Fruit fly (Drosophila melanogaster) whole organism, embryonic: ENCODE measurements around the gene CG14659.
A peak's percentile ranks its signal among the peaks of the same experiment; 100 is the strongest.

Experiments
- Atf3 ChIP-seq: fragments of 200-800 bp; sonication (Bioruptor generic); optimal IDR thresholded peaks from 3 replicates; lab custom pipeline; 2016; ENCODE audit warnings: missing biosample characterization, missing genetic modification characterization
- BEAF-32 ChIP-seq: fragments of 200-800 bp; sonication (Bioruptor generic); optimal IDR thresholded peaks from 3 replicates; lab custom pipeline; 2017; ENCODE audit warnings: missing biosample characterization, missing genetic modification characterization, mild to moderate bottlenecking, moderate library complexity, missing genetic modification reagents
- Blimp-1 ChIP-seq: fragments of 200-800 bp; sonication (Bioruptor generic); optimal IDR thresholded peaks from 3 replicates; lab custom pipeline; 2018; ENCODE audit warnings: missing biosample characterization, missing genetic modification characterization, mild to moderate bottlenecking, moderate library complexity, missing genetic modification reagents
- BtbVII ChIP-seq: fragments of 200-800 bp; sonication (Bioruptor generic); optimal IDR thresholded peaks from 3 replicates; lab custom pipeline; 2017; ENCODE audit warnings: missing biosample characterization, mild to moderate bottlenecking, missing genetic modification characterization
- CG10462 ChIP-seq: fragments of 200-800 bp; sonication (Bioruptor generic); optimal IDR thresholded peaks from 2 replicates; lab custom pipeline; 2016; ENCODE audit warnings: missing biosample characterization, missing genetic modification characterization
- CG13123 ChIP-seq: fragments of 200-800 bp; sonication (Bioruptor generic); optimal IDR thresholded peaks from 2 replicates; lab custom pipeline; 2016; ENCODE audit warnings: missing biosample characterization, missing genetic modification characterization
- CG14860 ChIP-seq: fragments of 200-800 bp; sonication (Bioruptor generic); IDR thresholded peaks from 3 replicates; pipeline ENCODE4 v1.3.6; 2022; ENCODE audit warnings: missing biosample characterization, missing genetic modification characterization; ENCODE audit not compliant: partially characterized antibody
- CG1529 ChIP-seq: fragments of 200-800 bp; sonication (Bioruptor generic); optimal IDR thresholded peaks from 3 replicates; lab custom pipeline; 2018; ENCODE audit warnings: missing biosample characterization, missing genetic modification characterization
- CG16863 ChIP-seq: fragments of 200-800 bp; sonication (Bioruptor generic); optimal IDR thresholded peaks from 3 replicates; lab custom pipeline; 2016; ENCODE audit warnings: missing biosample characterization, missing genetic modification characterization
- CG17328 ChIP-seq: fragments of 200-800 bp; sonication (Bioruptor generic); IDR thresholded peaks from 2 replicates; pipeline ENCODE4 v1.3.6; 2022; ENCODE audit warnings: missing biosample characterization, missing genetic modification characterization
- CG17361 ChIP-seq: fragments of 200-800 bp; sonication (Bioruptor generic); IDR thresholded peaks from 3 replicates; pipeline ENCODE4 v1.3.6; 2022; ENCODE audit warnings: missing biosample characterization, missing genetic modification characterization
- CG17612 ChIP-seq: fragments of 200-800 bp; sonication (Bioruptor generic); IDR thresholded peaks from 2 replicates; pipeline ENCODE4 v1.3.6; 2022; ENCODE audit warnings: missing biosample characterization, missing genetic modification characterization
- CG17912 ChIP-seq: fragments of 200-800 bp; sonication (Bioruptor generic); optimal IDR thresholded peaks from 2 replicates; lab custom pipeline; 2018; ENCODE audit warnings: missing biosample characterization, mild to moderate bottlenecking, missing genetic modification characterization
- CG18764 ChIP-seq: fragments of 200-800 bp; sonication (Bioruptor generic); optimal IDR thresholded peaks from 3 replicates; lab custom pipeline; 2016; ENCODE audit warnings: missing biosample characterization, missing genetic modification characterization
- CG31224 ChIP-seq: fragments of 200-800 bp; sonication (Bioruptor generic); IDR thresholded peaks from 2 replicates; pipeline ENCODE4 v1.3.6; 2022; ENCODE audit warnings: missing biosample characterization, missing genetic modification characterization
- CG31388 ChIP-seq: fragments of 200-800 bp; sonication (Bioruptor generic); optimal IDR thresholded peaks from 2 replicates; lab custom pipeline; 2016; ENCODE audit warnings: missing biosample characterization, missing genetic modification characterization
- CG3281 ChIP-seq: fragments of 200-800 bp; sonication (Bioruptor generic); optimal IDR thresholded peaks from 3 replicates; lab custom pipeline; 2017; ENCODE audit warnings: missing biosample characterization, mild to moderate bottlenecking, missing genetic modification characterization
- CG42726 ChIP-seq: fragments of 200-800 bp; sonication (Bioruptor generic); IDR thresholded peaks from 2 replicates; pipeline ENCODE4 v1.3.6; 2022; ENCODE audit warnings: missing biosample characterization, missing genetic modification characterization; ENCODE audit not compliant: partially characterized antibody
- CG6254 ChIP-seq: fragments of 200-800 bp; sonication (Bioruptor generic); optimal IDR thresholded peaks from 3 replicates; lab custom pipeline; 2017; ENCODE audit warnings: mild to moderate bottlenecking, missing biosample characterization, missing genetic modification reagents, missing genetic modification characterization
- CG7372 ChIP-seq: fragments of 200-800 bp; sonication (Bioruptor generic); IDR thresholded peaks from 2 replicates; pipeline ENCODE4 v1.3.6; 2022; ENCODE audit warnings: missing biosample characterization, missing genetic modification characterization
- CG7963 ChIP-seq: fragments of 200-800 bp; sonication (Bioruptor generic); IDR thresholded peaks from 3 replicates; pipeline ENCODE4 v1.3.6; 2022; ENCODE audit warnings: missing biosample characterization, missing genetic modification characterization; ENCODE audit not compliant: partially characterized antibody
- CG8478 ChIP-seq: fragments of >200 bp; optimal IDR thresholded peaks from 2 replicates; lab custom pipeline; 2018
- CkIIα-i1 ChIP-seq: fragments of 200-800 bp; sonication (Bioruptor generic); IDR thresholded peaks from 2 replicates; pipeline ENCODE4 v1.3.6; 2022; ENCODE audit warnings: missing biosample characterization, missing genetic modification characterization
- ERR ChIP-seq: fragments of 200-800 bp; sonication (Bioruptor generic); optimal IDR thresholded peaks from 2 replicates; lab custom pipeline; 2016; ENCODE audit warnings: missing biosample characterization, missing genetic modification characterization
- H2.0 ChIP-seq: fragments of 200-800 bp; sonication (Bioruptor generic); IDR thresholded peaks from 2 replicates; pipeline ENCODE4 v1.3.6; 2022; ENCODE audit warnings: missing biosample characterization, missing genetic modification characterization
- HLH54F ChIP-seq: fragments of 200-800 bp; sonication (Bioruptor generic); optimal IDR thresholded peaks from 3 replicates; lab custom pipeline; 2016; ENCODE audit warnings: missing biosample characterization, missing genetic modification characterization
- Hey ChIP-seq: fragments of 200-800 bp; sonication (Bioruptor generic); optimal IDR thresholded peaks from 3 replicates; lab custom pipeline; 2018; ENCODE audit warnings: missing biosample characterization, mild to moderate bottlenecking, missing genetic modification characterization
- HmgD ChIP-seq: fragments of 200-800 bp; sonication (Bioruptor generic); optimal IDR thresholded peaks from 3 replicates; lab custom pipeline; 2016; ENCODE audit warnings: missing biosample characterization, missing genetic modification characterization
- Lhr ChIP-seq: fragments of 200-800 bp; sonication (Bioruptor generic); optimal IDR thresholded peaks from 3 replicates; lab custom pipeline; 2017; ENCODE audit warnings: mild to moderate bottlenecking, missing biosample characterization, missing genetic modification reagents, missing genetic modification characterization
- Med ChIP-seq: fragments of 200-800 bp; sonication (Bioruptor generic); peaks from one replicate; lab custom pipeline; 2016; ENCODE audit warnings: missing biosample characterization, missing genetic modification characterization, mild to moderate bottlenecking, inconsistent platforms, moderate library complexity
- Taf1 ChIP-seq: fragments of 200-800 bp; sonication (Bioruptor generic); IDR thresholded peaks from 2 replicates; pipeline ENCODE4 v1.3.6; 2022; ENCODE audit warnings: missing biosample characterization, missing genetic modification characterization
- Vsx1 ChIP-seq: fragments of 200-800 bp; sonication (Bioruptor generic); optimal IDR thresholded peaks from 2 replicates; lab custom pipeline; 2017; ENCODE audit warnings: missing biosample characterization, mild to moderate bottlenecking, missing genetic modification characterization, missing genetic modification reagents
- ara ChIP-seq: fragments of 200-800 bp; sonication (Bioruptor generic); IDR thresholded peaks from 2 replicates; pipeline ENCODE4 v1.3.6; 2022; ENCODE audit warnings: missing biosample characterization, missing genetic modification characterization
- bab2 ChIP-seq: fragments of 200-800 bp; sonication (Bioruptor generic); optimal IDR thresholded peaks from 2 replicates; lab custom pipeline; 2016; ENCODE audit warnings: missing biosample characterization, missing genetic modification characterization
- chinmo ChIP-seq: fragments of 200-800 bp; sonication (Bioruptor generic); IDR thresholded peaks from 4 replicates; pipeline ENCODE4 v1.3.6; 2022; ENCODE audit warnings: missing biosample characterization, missing genetic modification characterization; ENCODE audit not compliant: partially characterized antibody
- dmrt11E ChIP-seq: fragments of 200-800 bp; sonication (Bioruptor generic); optimal IDR thresholded peaks from 3 replicates; lab custom pipeline; 2018; ENCODE audit warnings: missing biosample characterization, mild to moderate bottlenecking, missing genetic modification characterization, moderate library complexity
- dysf ChIP-seq: fragments of 200-800 bp; sonication (Bioruptor generic); IDR thresholded peaks from 3 replicates; pipeline ENCODE4 v1.3.6; 2022; ENCODE audit warnings: missing biosample characterization, missing genetic modification characterization
- odd ChIP-seq: fragments of 200-800 bp; sonication (Bioruptor generic); optimal IDR thresholded peaks from 2 replicates; lab custom pipeline; 2017; ENCODE audit warnings: missing biosample characterization, mild to moderate bottlenecking, missing genetic modification characterization
- pfk ChIP-seq: fragments of 200-800 bp; sonication (Bioruptor generic); optimal IDR thresholded peaks from 2 replicates; lab custom pipeline; 2018; ENCODE audit warnings: missing biosample characterization, mild to moderate bottlenecking, missing genetic modification characterization, moderate library complexity
- pnt ChIP-seq: fragments of 200-800 bp; sonication (Bioruptor generic); optimal IDR thresholded peaks from 3 replicates; lab custom pipeline; 2016; ENCODE audit warnings: missing biosample characterization, missing genetic modification characterization
- ro ChIP-seq: fragments of 200-800 bp; sonication (Bioruptor generic); IDR thresholded peaks from 2 replicates; pipeline ENCODE4 v1.3.6; 2022; ENCODE audit warnings: missing biosample characterization, missing genetic modification characterization
- sens ChIP-seq: fragments of 200-800 bp; sonication (Bioruptor generic); peaks from one replicate; lab custom pipeline; 2016; ENCODE audit warnings: missing biosample characterization, missing genetic modification characterization
- sna ChIP-seq: fragments of 200-800 bp; sonication (Bioruptor generic); IDR thresholded peaks from 2 replicates; pipeline ENCODE4 v1.3.6; 2022; ENCODE audit warnings: missing biosample characterization, missing genetic modification characterization; ENCODE audit not compliant: partially characterized antibody
- sr ChIP-seq: fragments of 200-800 bp; sonication (Bioruptor generic); IDR thresholded peaks from 3 replicates; pipeline ENCODE4 v1.3.6; 2022; ENCODE audit warnings: missing biosample characterization, missing genetic modification characterization
- stwl ChIP-seq: fragments of 200-800 bp; sonication (Bioruptor generic); optimal IDR thresholded peaks from 3 replicates; lab custom pipeline; 2018; ENCODE audit warnings: missing biosample characterization, mild to moderate bottlenecking, missing genetic modification characterization, moderate library complexity
- sug ChIP-seq: fragments of 200-800 bp; optimal IDR thresholded peaks from 2 replicates; lab custom pipeline; 2019; ENCODE audit warnings: missing biosample characterization, mild to moderate bottlenecking, missing genetic modification characterization, moderate library complexity
- tap ChIP-seq: fragments of 200-800 bp; optimal IDR thresholded peaks from 3 replicates; lab custom pipeline; 2019; ENCODE audit warnings: missing biosample characterization, mild to moderate bottlenecking, missing genetic modification characterization, moderate library complexity
- twi ChIP-seq: fragments of 200-800 bp; optimal IDR thresholded peaks from 2 replicates; lab custom pipeline; 2019; ENCODE audit warnings: missing biosample characterization, mild to moderate bottlenecking, missing genetic modification characterization, moderate library complexity
- usp ChIP-seq: fragments of >200 bp; optimal IDR thresholded peaks from 2 replicates; lab custom pipeline; 2017; ENCODE audit warnings: missing biosample characterization, missing genetic modification characterization
- vnd ChIP-seq: fragments of 200-800 bp; sonication (Bioruptor generic); IDR thresholded peaks from 3 replicates; pipeline ENCODE4 v1.3.6; 2022; ENCODE audit warnings: missing biosample characterization, missing genetic modification characterization; ENCODE audit not compliant: partially characterized antibody
- vvl ChIP-seq: fragments of 200-800 bp; sonication (Bioruptor generic); IDR thresholded peaks from 2 replicates; pipeline ENCODE4 v1.3.6; 2022; ENCODE audit warnings: missing biosample characterization, missing genetic modification characterization
- wor ChIP-seq: fragments of 200-800 bp; sonication (Bioruptor generic); IDR thresholded peaks from 2 replicates; pipeline ENCODE4 v1.3.6; 2022; ENCODE audit warnings: missing biosample characterization, missing genetic modification characterization

Gene CG14659

DNA sequence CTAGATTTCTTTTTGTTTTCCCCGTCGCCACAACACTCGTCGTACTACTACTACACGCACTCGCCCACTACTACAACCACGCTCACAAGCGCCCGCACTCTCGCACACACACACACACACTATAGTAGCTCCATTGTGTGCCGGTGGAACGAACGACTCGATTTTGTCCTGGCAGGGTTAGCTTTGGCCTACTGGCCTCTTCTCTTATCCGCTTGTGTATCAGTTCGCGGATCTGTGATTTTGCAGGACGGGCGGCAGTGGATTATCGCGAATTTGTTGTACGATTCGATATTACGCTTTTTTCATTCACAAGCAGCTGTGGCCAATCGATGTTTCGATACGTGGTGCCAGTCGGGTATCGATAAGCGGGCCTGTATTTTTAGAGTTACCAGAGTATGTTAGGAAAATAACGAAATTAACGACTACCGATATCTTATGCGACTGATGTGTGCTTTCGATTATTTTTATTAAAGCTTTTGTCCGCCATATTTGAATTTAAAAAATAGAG lies 9.9 kb downstream of the CG14659 start, which contains the start of gene CG14657 (continued):
- TF ChIP-seq sens (no peak), BtbVII (GFP tag; lab: Kevin White, UChicago) (no peak), CG18764 (no peak), CG1529 (GFP tag; lab: Kevin White, UChicago) (no peak), ERR (no peak), CG3281 (GFP tag; lab: Kevin White, UChicago) (peak; percentile 31), chinmo (GFP tag; lab: Robert Waterston, UW) (peak; percentile 90; the same call in 2 of the 4 replicates), CG31388 (GFP tag; lab: Kevin White, UChicago) (no peak), CG17612 (GFP tag; lab: Robert Waterston, UW) (no peak), bab2 (GFP tag; lab: Kevin White, UChicago) (no peak), dmrt11E (tag; lab: Kevin White, UChicago) (no peak), CG14860 (GFP tag; lab: Robert Waterston, UW) (peak; percentile 89), BEAF-32 (GFP tag; lab: Kevin White, UChicago) (peak; percentile 92), ro (GFP tag; lab: Robert Waterston, UW) (no peak), sr (GFP tag; lab: Robert Waterston, UW) (no peak), CG17328 (GFP tag; lab: Robert Waterston, UW) (no peak), CG31224 (GFP tag; lab: Robert Waterston, UW) (no peak), Lhr (peak; percentile 96), CG7963 (GFP tag; lab: Robert Waterston, UW) (peak; percentile 80), Vsx1 (no peak), tap (tag; lab: Kevin White, UChicago) (no peak), sug (tag; lab: Kevin White, UChicago) (peak; percentile 46), Atf3 (GFP tag; lab: Kevin White, UChicago) (no peak), sna (GFP tag; lab: Robert Waterston, UW) (peak; percentile 98), H2.0 (no peak), Med (GFP tag; lab: Kevin White, UChicago) (peak; percentile 77), CkIIα-i1 (GFP tag; lab: Robert Waterston, UW) (no peak), stwl (tag; lab: Kevin White, UChicago) (peak; percentile 94), ara (GFP tag; lab: Robert Waterston, UW) (0 out of 2 replicates have a peak, but pooled peaks have one; percentile 29), vnd (GFP tag; lab: Robert Waterston, UW) (peak; percentile 91), CG6254 (GFP tag; lab: Kevin White, UChicago) (no peak), CG13123 (GFP tag; lab: Kevin White, UChicago) (no peak), Blimp-1 (GFP tag; lab: Kevin White, UChicago) (no peak), usp (GFP tag; lab: Kevin White, UChicago) (no peak), CG10462 (GFP tag; lab: Kevin White, UChicago) (no peak), CG42726 (peak; percentile 56), odd (GFP tag; lab: Kevin White, UChicago) (no peak), pnt (GFP tag; lab: Kevin White, UChicago) (no peak), pfk (GFP tag; lab: Kevin White, UChicago) (no peak), twi (tag; lab: Kevin White, UChicago) (no peak), Hey (tag; lab: Kevin White, UChicago) (no peak), wor (GFP tag; lab: Robert Waterston, UW) (no peak), HmgD (GFP tag; lab: Kevin White, UChicago) (peak; percentile 59), HLH54F (peak; percentile 9), CG8478 (lab: Kevin White, UChicago) (peak; percentile 93), Taf1 (GFP tag; lab: Robert Waterston, UW) (no peak), CG17361 (peak; percentile 46; the same call in 2 of the 3 replicates), CG16863 (GFP tag; lab: Kevin White, UChicago) (no peak), CG7372 (GFP tag; lab: Robert Waterston, UW) (no peak), CG17912 (GFP tag; lab: Kevin White, UChicago) (no peak), dysf (GFP tag; lab: Robert Waterston, UW) (no peak), vvl (no peak)
